Worm (Caenorhabditis elegans) whole organism, L2 larva: ENCODE data around the gene Y43F8C.5.

ENCODE experiments used
- ZK546.5 ChIP-seq: sonication (generic microtip); optimal IDR thresholded peaks from 2 replicates; lab custom pipeline; 2017; ENCODE audit warnings: missing biosample characterization, missing genetic modification characterization
- ama-1 ChIP-seq: fragments of 150-350 bp; optimal IDR thresholded peaks from 2 replicates; lab custom pipeline; 2018; ENCODE audit warnings: inconsistent platforms
- dmd-4 ChIP-seq: sonication (generic microtip); optimal IDR thresholded peaks from 2 replicates; lab custom pipeline; 2017; ENCODE audit warnings: missing biosample characterization, missing genetic modification characterization
- elt-1 ChIP-seq: fragments of 150-350 bp; optimal IDR thresholded peaks from 2 replicates; lab custom pipeline; 2014; ENCODE audit warnings: missing biosample characterization, missing genetic modification characterization
- lin-39 ChIP-seq: fragments of 150-350 bp; optimal IDR thresholded peaks from 2 replicates; lab custom pipeline; 2014; ENCODE audit warnings: missing biosample characterization, missing genetic modification reagents, missing genetic modification characterization
- lsy-2 ChIP-seq, 2 experiments: fragments of 150-350 bp in 1 of 2; sonication (generic microtip) in 1 of 2; optimal IDR thresholded peaks; 2 replicates each; lab custom pipeline; 2014 to 2017; ENCODE audit warnings: missing biosample characterization in 2 of 2, missing genetic modification characterization in 2 of 2
- nhr-237 ChIP-seq: fragments of 150-350 bp; optimal IDR thresholded peaks from 2 replicates; lab custom pipeline; 2014; ENCODE audit warnings: missing biosample characterization, missing genetic modification characterization
- nhr-6 ChIP-seq: fragments of 150-350 bp; optimal IDR thresholded peaks from 2 replicates; lab custom pipeline; 2014; ENCODE audit warnings: missing biosample characterization, missing genetic modification characterization
- unc-39 ChIP-seq: fragments of 150-350 bp; optimal IDR thresholded peaks from 2 replicates; lab custom pipeline; 2014; ENCODE audit warnings: missing biosample characterization, missing genetic modification characterization
- unc-62 ChIP-seq: fragments of 150-350 bp; optimal IDR thresholded peaks from 2 replicates; lab custom pipeline; 2014; ENCODE audit warnings: missing biosample characterization, missing genetic modification reagents, missing genetic modification characterization
- ztf-4 ChIP-seq: fragments of 150-350 bp; optimal IDR thresholded peaks from 2 replicates; lab custom pipeline; 2014; ENCODE audit warnings: missing biosample characterization, missing genetic modification characterization

ce11 chrV:19599087-19599486 is 33.4 kb downstream of the Y43F8C.5 start:
- TF ChIP-seq lin-39 (tag; lab: Kevin White, UChicago) (no peak), ama-1 (lab: Kevin White, UChicago) (no peak), lsy-2 (tag; optimal IDR thresholded peaks at IDR 0.05; lab: Kevin White, UChicago) (no peak), ZK546.5 (tag; lab: Kevin White, UChicago) (no peak), ztf-4 (tag; lab: Kevin White, UChicago) (no peak), elt-1 (no peak), unc-62 (GFP tag; lab: Kevin White, UChicago) (no peak), nhr-237 (no peak), nhr-6 (tag; lab: Kevin White, UChicago) (no peak), dmd-4 (tag; lab: Kevin White, UChicago) (no peak), unc-39 (tag; lab: Kevin White, UChicago) (no peak)
